Fruit fly (Drosophila melanogaster) S2 (cell line): ENCODE measurements around the gene CG10702.

Experiments
- CG8478 ChIP-seq: fragments of >200 bp; optimal IDR thresholded peaks from 2 replicates; lab custom pipeline; 2018
- CTCF ChIP-seq, 2 experiments: fragments of >200 bp; optimal IDR thresholded peaks; 2 replicates each; lab custom pipeline; 2018

dm6 chr2L:19034213-19034929 is 35.3 kb downstream of the CG10702 start, which contains the start of the genes mib2 and CG31800:
- no peak for TF ChIP-seq CG8478 (lab: Kevin White, UChicago)
- no peak for TF ChIP-seq CTCF (optimal IDR thresholded peaks at IDR 0.05; lab: Kevin White, UChicago)
